Worm (Caenorhabditis elegans): ENCODE data around the gene C50E3.7.

- TF ChIP-seq unc-39 (tag; optimal IDR thresholded peaks at IDR 0.05) (no peak), ztf-4 (tag; optimal IDR thresholded peaks at IDR 0.05) (no peak), zag-1 (tag; optimal IDR thresholded peaks at IDR 0.05) (no peak), ztf-11 (tag; optimal IDR thresholded peaks at IDR 0.05) (no peak), snpc-4 (tag; optimal IDR thresholded peaks at IDR 0.05) (no peak), elt-1 (tag; optimal IDR thresholded peaks at IDR 0.05) (no peak), ceh-16 (tag; optimal IDR thresholded peaks at IDR 0.05) (no peak), lin-11 (tag; optimal IDR thresholded peaks at IDR 0.05) (no peak), ZK546.5 (tag; optimal IDR thresholded peaks at IDR 0.05) (no peak), mdl-1 (tag; optimal IDR thresholded peaks at IDR 0.05) (no peak), aly-2 (tag; optimal IDR thresholded peaks at IDR 0.05) (no peak), ceh-82 (tag; optimal IDR thresholded peaks at IDR 0.05) (no peak), crh-2 (tag; optimal IDR thresholded peaks at IDR 0.05) (no peak)
These were observed 53.0 kb downstream of the C50E3.7 start, which contains the start of the genes C54F6.19 and nhx-3 for ce11 chrV:7545187-7545586.
